Worm (Caenorhabditis elegans) whole organism, L1 larva: ENCODE results near the gene fbxb-1.

Experiments used
- C16A3.4 ChIP-seq: fragments of 150-350 bp; optimal IDR thresholded peaks from 2 replicates; lab custom pipeline; 2014; ENCODE audit warnings: missing biosample characterization, missing genetic modification characterization
- blmp-1 ChIP-seq: fragments of 150-350 bp; optimal IDR thresholded peaks from 2 replicates; lab custom pipeline; 2014; ENCODE audit warnings: missing biosample characterization, missing genetic modification characterization
- ceh-88 ChIP-seq: fragments of 200-800 bp; sonication (Bioruptor generic); IDR thresholded peaks from 2 replicates; pipeline ENCODE4 v1.3.6; 2022; ENCODE audit warnings: missing genetic modification characterization, missing compliant biosample characterization
- ets-5 ChIP-seq: fragments of 200-800 bp; sonication (Bioruptor generic); IDR thresholded peaks from 2 replicates; pipeline ENCODE4 v1.3.6; 2022; ENCODE audit warnings: missing genetic modification characterization, missing compliant biosample characterization
- grh-1 ChIP-seq: fragments of 200-800 bp; sonication (Bioruptor generic); IDR thresholded peaks from 2 replicates; pipeline ENCODE4 v1.3.6; 2022; ENCODE audit warnings: missing genetic modification reagents, missing genetic modification characterization, missing compliant biosample characterization
- hlh-17 ChIP-seq: fragments of 200-800 bp; sonication (Bioruptor generic); optimal IDR thresholded peaks from 2 replicates; lab custom pipeline; 2018; ENCODE audit warnings: missing genetic modification characterization, mild to moderate bottlenecking, missing compliant biosample characterization, moderate library complexity, borderline replicate concordance
- hlh-4 ChIP-seq: sonication (generic microtip); optimal IDR thresholded peaks from 2 replicates; lab custom pipeline; 2016; ENCODE audit warnings: mild to moderate bottlenecking, missing genetic modification characterization, missing compliant biosample characterization
- irx-1 ChIP-seq: sonication (generic microtip); optimal IDR thresholded peaks from 2 replicates; lab custom pipeline; 2016; ENCODE audit warnings: missing genetic modification characterization, missing compliant biosample characterization
- nhr-237 ChIP-seq: fragments of 150-350 bp; optimal IDR thresholded peaks from 2 replicates; lab custom pipeline; 2014; ENCODE audit warnings: missing biosample characterization, missing genetic modification characterization
- nhr-85 ChIP-seq: sonication (generic microtip); peaks from one replicate; lab custom pipeline; 2016; ENCODE audit warnings: missing genetic modification characterization, inconsistent platforms, missing compliant biosample characterization
- pqm-1 ChIP-seq: sonication (generic microtip); optimal IDR thresholded peaks from 3 replicates; lab custom pipeline; 2017; ENCODE audit warnings: missing biosample characterization, missing genetic modification characterization
- rnt-1 ChIP-seq: sonication (generic microtip); optimal IDR thresholded peaks from 2 replicates; lab custom pipeline; 2016; ENCODE audit warnings: mild to moderate bottlenecking, missing genetic modification characterization, moderate library complexity, missing compliant biosample characterization
- unc-62 ChIP-seq: fragments of 150-350 bp; optimal IDR thresholded peaks from 2 replicates; lab custom pipeline; 2014; ENCODE audit warnings: missing biosample characterization, missing genetic modification reagents, missing genetic modification characterization
- unc-86 ChIP-seq: sonication (generic microtip); optimal IDR thresholded peaks from 2 replicates; lab custom pipeline; 2016; ENCODE audit warnings: missing genetic modification characterization, missing compliant biosample characterization
- ztf-11 ChIP-seq, 2 experiments: sonication (generic microtip); optimal IDR thresholded peaks; 2 replicates each; lab custom pipeline; 2016 to 2017; ENCODE audit warnings: missing genetic modification characterization in 2 of 2, missing biosample characterization in 1 of 2, missing compliant biosample characterization in 1 of 2

Gene fbxb-1

DNA sequence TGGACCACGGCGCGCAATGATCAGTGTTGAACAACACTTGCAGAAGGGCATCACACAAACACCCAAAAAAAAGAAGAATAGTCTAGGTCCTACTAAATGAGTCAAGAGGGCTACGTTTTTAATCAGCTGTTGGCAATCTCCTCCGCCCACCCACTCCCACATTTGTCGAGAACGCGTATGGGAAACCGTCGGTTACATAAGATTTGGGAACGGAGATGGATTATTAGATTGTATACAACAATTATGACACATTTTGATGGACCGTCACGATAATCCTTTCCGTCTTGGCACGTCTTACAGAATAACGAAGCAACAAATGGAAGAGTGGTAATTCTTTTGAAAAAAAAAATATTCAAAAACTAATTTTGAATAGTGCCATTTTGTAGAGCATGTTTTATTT lies 45.8 kb downstream of the fbxb-1 start:
- TF ChIP-seq ets-5 (GFP tag; lab: Robert Waterston, UW) (no peak), nhr-85 (tag; lab: Kevin White, UChicago) (no peak), unc-62 (GFP tag; lab: Kevin White, UChicago) (no peak), rnt-1 (no peak), hlh-17 (GFP tag; lab: Kevin White, UChicago) (no peak), pqm-1 (tag; lab: Kevin White, UChicago) (no peak), C16A3.4 (no peak), nhr-237 (tag; lab: Kevin White, UChicago) (no peak), ztf-11 (tag; optimal IDR thresholded peaks at IDR 0.05; lab: Kevin White, UChicago) (no peak), grh-1 (no peak), unc-86 (tag; lab: Kevin White, UChicago) (no peak), ceh-88 (GFP tag; lab: Robert Waterston, UW) (no peak)

DNA sequence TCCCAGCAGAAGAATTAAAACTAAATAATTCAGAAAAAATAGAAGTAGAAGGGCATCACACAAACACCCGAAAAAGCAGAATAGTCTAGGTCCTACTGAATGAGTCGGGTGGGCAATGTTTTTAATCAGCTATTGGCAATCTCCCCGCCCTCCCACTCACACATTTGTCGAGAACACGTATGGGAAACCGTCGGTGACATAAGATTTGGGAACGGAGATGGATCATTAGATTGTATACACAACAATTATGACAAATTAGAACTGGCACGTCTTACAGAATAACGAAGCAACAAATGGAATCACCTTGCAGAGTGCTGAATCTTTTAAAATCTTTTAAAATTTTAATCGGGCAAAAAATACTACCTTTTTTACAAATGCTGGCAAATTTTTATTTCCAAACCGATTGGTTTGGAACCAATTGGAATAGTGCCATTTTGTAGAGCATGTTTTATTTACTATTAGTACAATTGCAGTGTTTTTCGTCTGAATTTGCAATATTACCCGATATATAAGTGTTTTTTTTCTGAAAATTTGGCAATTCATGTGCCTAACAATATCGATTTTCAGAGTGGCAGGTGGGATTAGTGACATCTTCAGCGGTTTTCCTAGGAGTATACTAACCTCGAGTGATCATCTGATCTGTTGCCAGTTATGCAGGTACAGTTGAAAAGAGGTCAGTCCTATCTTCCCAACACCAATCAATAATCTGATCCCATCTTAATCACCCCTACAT lies 48.1 kb downstream of the fbxb-1 start, which contains the start of the genes F55C9.3 and fbxb-57:
TSS of gene F55C9.3 (minus strand) at position 101 of the 733 bp plus-strand sequence.
TSS of gene fbxb-57 (plus strand) at position 683 of the 733 bp plus-strand sequence.
- no peak for TF ChIP-seq irx-1 (tag; lab: Kevin White, UChicago)
- TF ChIP-seq hlh-4 = no peak
- no peak for TF ChIP-seq blmp-1
- no peak for TF ChIP-seq nhr-237 (tag; lab: Kevin White, UChicago)
